Worm (Caenorhabditis elegans) whole organism, dauer: ENCODE results near the gene M6.11.

Source experiments
- unc-62 ChIP-seq: sonication (generic microtip); optimal IDR thresholded peaks from 2 replicates; lab custom pipeline; 2017; ENCODE audit warnings: missing biosample characterization, missing genetic modification reagents, missing genetic modification characterization

Gene M6.11

DNA sequence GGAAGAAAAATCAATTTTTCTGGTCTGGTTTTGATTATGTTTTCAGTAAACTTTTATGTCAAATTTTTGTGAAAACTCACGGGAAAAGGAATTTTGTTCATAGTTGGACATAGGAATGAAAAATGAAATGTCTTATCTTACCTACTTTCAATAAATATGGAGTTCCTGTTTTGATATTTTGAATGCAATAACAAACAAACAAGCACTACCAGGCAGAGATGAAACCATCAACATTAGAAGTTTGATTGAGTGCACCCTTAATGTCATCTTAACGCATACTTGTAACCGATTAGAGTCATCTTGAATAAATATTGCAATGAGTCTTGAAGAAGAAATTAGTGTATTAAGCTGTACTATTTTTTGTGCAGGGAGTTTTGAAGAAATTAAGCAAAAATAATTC is at the start of gene M6.11:
Gene M6.11 (minus strand): TSS at position 101 of the 400 bp plus-strand sequence.
- no peak for TF ChIP-seq unc-62

DNA sequence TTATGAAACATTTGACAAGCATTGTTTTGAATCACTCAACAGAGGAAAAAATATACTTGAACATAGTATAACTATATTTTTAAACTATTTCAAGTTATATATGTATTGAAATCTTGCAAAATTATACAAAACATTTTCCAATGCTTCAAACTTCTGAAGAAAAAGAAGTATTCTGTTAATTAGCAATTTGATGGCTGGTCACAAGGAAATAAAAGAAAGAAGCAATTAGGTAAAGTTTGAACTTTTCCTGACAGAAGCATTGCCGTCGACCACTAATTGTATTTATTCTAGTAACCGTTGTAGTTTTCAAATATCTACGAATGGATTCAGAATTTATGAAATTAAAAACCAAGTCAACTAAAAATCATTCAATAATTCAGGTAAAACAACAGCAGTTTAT is 47.3 kb upstream of the M6.11 start:
- no peak for TF ChIP-seq unc-62

DNA sequence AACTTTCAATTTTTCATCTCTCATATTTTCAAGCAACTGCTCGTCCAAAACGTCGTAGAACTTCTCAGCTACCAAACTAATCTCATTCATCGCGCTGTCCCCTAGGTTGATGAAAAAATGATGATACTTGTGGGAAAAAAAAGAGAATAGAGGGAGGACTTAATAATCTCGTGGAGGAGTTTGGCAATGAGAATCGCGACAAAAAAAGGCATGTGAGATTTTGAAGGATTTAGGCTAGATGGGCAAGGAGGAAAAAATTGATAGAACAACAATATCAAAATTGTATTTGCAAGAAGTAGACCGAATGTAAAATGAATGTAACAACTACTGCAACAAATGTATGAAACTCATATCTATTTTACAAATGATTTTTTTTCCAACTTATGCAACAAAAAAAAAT is 41.4 kb upstream of the M6.11 start, which contains the start of gene Y9C12A.1:
Gene Y9C12A.1 (minus strand): TSS at position 101 of the 400 bp plus-strand sequence.
- TF ChIP-seq unc-62: no peak

DNA sequence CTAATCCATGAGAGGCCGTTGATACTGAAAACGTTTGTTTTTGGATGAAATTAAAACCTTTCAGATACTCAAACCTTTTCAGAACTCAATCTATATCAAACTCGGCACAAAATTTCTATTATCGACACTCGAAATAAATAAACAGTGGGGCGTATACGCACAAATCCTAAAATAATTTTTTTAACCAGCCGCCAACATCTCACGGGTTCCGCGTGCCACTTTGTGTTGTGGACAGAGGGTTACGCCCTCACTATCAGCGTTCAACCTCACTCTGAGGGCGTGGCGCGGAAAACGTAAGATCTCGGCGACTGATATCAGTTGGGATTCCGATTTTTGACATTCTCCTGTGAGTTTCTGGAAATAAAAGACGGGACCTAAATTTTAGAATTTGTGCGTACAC is 40.1 kb upstream of the M6.11 start:
- TF ChIP-seq unc-62: no peak

ce11 chrX:680920-681319 is 39.6 kb upstream of the M6.11 start, which contains the start of gene T19D7.7:
TSS of gene T19D7.7 (minus strand) at chrX:681020.
- TF ChIP-seq unc-62: no peak

ce11 chrX:671807-672206 is 30.5 kb upstream of the M6.11 start, which contains the start of gene lgc-32:
TSS of gene lgc-32 (plus strand) at chrX:672107.
- TF ChIP-seq unc-62: no peak

ce11 chrX:670603-671002 is 29.3 kb upstream of the M6.11 start, which contains the start of gene T19D7.6:
TSS of gene T19D7.6 (minus strand) at chrX:670800.
- no peak for TF ChIP-seq unc-62

DNA sequence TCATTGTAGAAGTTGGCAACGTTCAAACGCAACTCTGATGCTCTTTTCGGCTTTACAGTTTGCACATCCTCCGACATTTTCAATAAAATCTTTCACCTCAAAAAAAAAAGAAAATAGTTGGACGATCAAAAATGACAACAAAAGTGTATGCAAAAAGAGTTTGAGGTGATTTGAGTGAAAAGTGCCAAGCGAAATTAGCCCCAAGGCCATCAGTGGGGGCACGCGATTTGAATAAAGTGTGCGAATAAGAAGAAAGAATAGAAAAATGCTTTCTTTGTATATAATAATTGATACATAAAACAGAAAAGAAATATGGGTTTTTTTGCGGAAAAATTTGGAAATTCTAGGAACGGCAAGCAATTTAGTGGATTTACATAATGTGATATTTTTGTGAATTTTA is 24.8 kb upstream of the M6.11 start, which contains the start of gene T19D7.5:
Gene T19D7.5 (minus strand): TSS at position 101 of the 400 bp plus-strand sequence.
- TF ChIP-seq unc-62: no peak

ce11 chrX:661727-662330 is 20.5 kb upstream of the M6.11 start, which contains the start of gene rund-1:
TSS of gene rund-1 (minus strand) at chrX:661777.
- TF ChIP-seq unc-62: no peak

DNA sequence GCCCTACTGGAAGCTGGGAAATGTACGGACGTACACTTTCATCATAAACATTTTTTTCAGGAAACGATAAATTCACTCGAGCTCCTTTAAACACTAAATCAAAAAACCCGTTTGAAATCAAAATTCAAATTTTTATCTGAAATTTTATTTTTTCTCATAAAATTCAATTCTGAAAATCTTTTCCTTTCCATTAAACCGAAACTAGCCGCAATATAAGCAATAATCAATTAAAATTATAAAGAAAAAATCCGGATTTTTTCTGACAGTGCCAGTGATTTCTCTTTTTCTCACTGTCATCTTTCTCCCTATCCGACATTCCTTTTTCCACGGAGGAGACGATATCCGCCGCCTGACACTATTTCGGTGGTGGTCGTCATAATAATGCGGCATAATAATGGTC is 14.5 kb upstream of the M6.11 start, which contains the start of gene lpr-7:
Gene lpr-7 (plus strand): TSS at position 301 of the 400 bp plus-strand sequence.
- no peak for TF ChIP-seq unc-62

ce11 chrX:654804-655203 is 13.5 kb upstream of the M6.11 start, which contains the start of gene ifc-2:
TSS of gene ifc-2 (minus strand) at chrX:654904.
- no peak for TF ChIP-seq unc-62

DNA sequence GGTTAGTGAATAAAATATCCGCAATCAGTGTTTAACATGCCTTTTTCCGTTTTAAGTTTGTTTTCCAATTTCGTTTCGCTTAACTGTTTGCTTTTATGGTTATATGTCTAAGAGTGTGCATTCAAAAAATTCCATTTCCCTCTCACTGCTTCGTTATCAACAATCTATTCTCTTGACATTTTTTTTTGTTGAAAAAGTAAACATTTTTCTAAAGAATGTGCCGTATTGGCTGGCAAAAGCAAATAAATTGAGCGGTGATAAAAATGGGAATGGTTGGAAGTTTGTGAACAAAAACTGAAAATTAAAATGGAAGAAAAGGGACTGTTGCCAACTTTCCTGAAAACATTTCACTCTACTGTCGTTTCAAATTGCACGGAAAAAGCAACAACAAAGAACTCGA is 10.3 kb upstream of the M6.11 start:
- TF ChIP-seq unc-62: no peak

DNA sequence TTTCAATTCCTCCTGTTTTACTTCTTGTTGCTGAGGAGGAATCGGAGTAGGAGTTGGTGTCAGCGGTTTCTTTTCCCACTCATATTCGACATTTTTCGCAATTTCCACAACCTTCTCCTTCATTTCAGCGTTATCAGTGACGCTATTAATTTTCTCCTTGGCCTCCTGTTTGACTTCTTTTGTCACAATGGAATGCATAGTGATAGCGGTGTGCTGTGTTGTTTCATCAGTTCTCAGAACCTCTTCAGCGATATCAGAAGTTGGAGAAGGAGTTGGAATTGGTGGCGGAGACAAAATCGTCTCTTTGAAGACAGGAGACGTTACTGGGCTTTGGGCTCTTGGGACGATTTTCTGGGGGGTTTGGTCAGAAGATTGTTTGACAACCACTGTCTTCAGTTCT is 5.2 kb upstream of the M6.11 start:
- TF ChIP-seq unc-62: no peak

DNA sequence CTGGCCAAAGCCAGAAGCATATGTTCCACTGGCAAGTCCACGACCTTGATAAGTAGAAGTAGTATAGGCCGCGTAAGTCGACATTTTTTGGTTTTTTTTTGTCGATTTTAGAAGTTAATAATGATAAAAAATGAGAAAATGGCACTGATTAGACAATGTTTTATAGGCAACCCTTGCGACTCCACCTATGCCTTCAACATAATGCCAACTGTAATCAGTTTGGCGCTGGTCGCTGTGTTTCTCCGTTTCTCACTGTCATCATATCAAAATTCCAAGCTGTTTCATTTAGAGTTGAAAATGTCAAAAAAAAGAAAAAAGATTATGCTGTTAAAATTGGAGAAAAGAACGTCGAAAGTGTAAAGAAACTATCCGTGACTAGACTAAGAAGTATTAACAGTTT is 4.2 kb upstream of the M6.11 start:
- TF ChIP-seq unc-62: no peak

- no peak for TF ChIP-seq unc-62
Observed at ce11 chrX:642817-643216, 1.5 kb upstream of the M6.11 start.

DNA sequence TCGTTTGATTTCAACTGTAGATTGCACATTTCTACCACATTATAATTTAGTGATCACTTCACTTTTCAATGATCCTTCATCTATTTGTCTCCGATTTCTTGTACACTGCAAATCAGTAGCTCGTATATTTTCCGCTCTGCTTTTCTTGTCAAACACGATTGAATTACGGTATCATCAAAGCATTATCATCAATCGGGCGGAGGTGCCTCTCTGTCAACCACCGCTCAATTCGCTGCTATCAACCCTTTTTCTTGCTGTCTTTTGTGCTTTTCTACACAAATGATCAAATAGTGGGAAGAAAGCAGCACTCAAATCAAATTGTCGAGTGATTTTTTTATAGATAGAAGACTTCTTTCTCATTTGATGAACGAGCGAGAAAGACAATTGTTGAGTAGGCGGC is 3.8 kb downstream of the M6.11 start:
- TF ChIP-seq unc-62: no peak

- no peak for TF ChIP-seq unc-62
Observed at ce11 chrX:636893-637292, 4.4 kb downstream of the M6.11 start, which contains the start of gene pha-2. TSS of gene pha-2 (minus strand) at chrX:636993.

DNA sequence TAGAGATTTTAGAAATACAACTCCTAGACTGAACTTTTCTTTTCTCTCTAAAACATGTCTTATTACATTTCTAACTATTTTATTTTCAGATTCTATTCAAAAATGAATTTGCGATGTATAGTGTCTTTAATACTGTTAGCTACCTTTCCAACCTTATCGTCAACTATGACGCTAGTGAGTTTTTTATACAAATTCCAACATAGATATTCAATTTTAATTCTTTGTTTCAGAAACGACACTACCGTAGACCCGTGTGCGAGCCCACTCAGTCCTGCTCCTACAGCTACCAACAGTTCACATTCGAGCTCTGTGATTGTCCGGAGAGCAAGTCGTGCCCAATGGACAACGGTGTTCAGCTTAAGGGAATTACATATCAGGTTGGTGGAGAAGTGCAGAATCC is 12.2 kb downstream of the M6.11 start, which contains the start of gene M6.4:
Gene M6.4 (plus strand): TSS at position 55 of the 400 bp plus-strand sequence.
- TF ChIP-seq unc-62: no peak
